Fruit fly (Drosophila melanogaster): Measurements from ENCODE around the gene CG1571.

CG1571 gene

dm6 chrX:8114476-8115342 lies 39.0 kb downstream of the CG1571 start:
- TF ChIP-seq Hnf4 (GFP tag; optimal IDR thresholded peaks at IDR 0.05) (peak; percentile 26), sv (GFP tag; optimal IDR thresholded peaks at IDR 0.05) (peak; percentile 3), h (GFP tag; optimal IDR thresholded peaks at IDR 0.05) (peak; percentile 20), psq (GFP tag; optimal IDR thresholded peaks at IDR 0.05) (peak; percentile 7), Dif (GFP tag; optimal IDR thresholded peaks at IDR 0.05; ENCODE audit: partially characterized antibody) (no peak), HLH106 (tag; optimal IDR thresholded peaks at IDR 0.05) (peak; percentile 29), woc (GFP tag; optimal IDR thresholded peaks at IDR 0.05) (peak; percentile 25), rgr (GFP tag; optimal IDR thresholded peaks at IDR 0.05) (peak; percentile 37), lola (GFP tag; optimal IDR thresholded peaks at IDR 0.05) (no peak), Sp1 (GFP tag; optimal IDR thresholded peaks at IDR 0.05) (peak; percentile 19), CrebA (GFP tag; optimal IDR thresholded peaks at IDR 0.05; ENCODE audit: borderline replicate concordance) (no peak), br (GFP tag; optimal IDR thresholded peaks at IDR 0.05) (peak; percentile 31), Hr83 (GFP tag; optimal IDR thresholded peaks at IDR 0.05; ENCODE audit: poor library complexity, severe bottlenecking) (no peak)

dm6 chrX:8115343-8115676 lies 39.6 kb downstream of the CG1571 start:
- no peak for TF ChIP-seq rgr (GFP tag; optimal IDR thresholded peaks at IDR 0.05)
- TF ChIP-seq jim (GFP tag; optimal IDR thresholded peaks at IDR 0.05): no peak
- no peak for TF ChIP-seq pan (optimal IDR thresholded peaks at IDR 0.05)
- no peak for TF ChIP-seq tai (GFP tag; optimal IDR thresholded peaks at IDR 0.05)
- TF ChIP-seq GATAd (GFP tag; optimal IDR thresholded peaks at IDR 0.05): no peak
- no peak for TF ChIP-seq dsf (GFP tag; optimal IDR thresholded peaks at IDR 0.05; ENCODE audit: borderline replicate concordance)
- TF ChIP-seq psq (GFP tag; optimal IDR thresholded peaks at IDR 0.05): no peak
- TF ChIP-seq dmrt93B (GFP tag; optimal IDR thresholded peaks at IDR 0.05): no peak
- no peak for TF ChIP-seq h (GFP tag; optimal IDR thresholded peaks at IDR 0.05)
- no peak for TF ChIP-seq N (GFP tag; optimal IDR thresholded peaks at IDR 0.05)
- no peak for TF ChIP-seq fru (GFP tag; optimal IDR thresholded peaks at IDR 0.05)
- TF ChIP-seq Jra (GFP tag; optimal IDR thresholded peaks at IDR 0.05): no peak
- no peak for TF ChIP-seq ey (GFP tag; optimal IDR thresholded peaks at IDR 0.05)
- TF ChIP-seq foxo (GFP tag; optimal IDR thresholded peaks at IDR 0.05): no peak
- no peak for TF ChIP-seq sage (GFP tag; optimal IDR thresholded peaks at IDR 0.05)
- TF ChIP-seq OdsH (GFP tag; optimal IDR thresholded peaks at IDR 0.05): no peak
- no peak for TF ChIP-seq Mio (GFP tag; optimal IDR thresholded peaks at IDR 0.05)
- TF ChIP-seq dl (GFP tag; optimal IDR thresholded peaks at IDR 0.05; ENCODE audit: insufficient read depth in 1 of 2, partially characterized antibody in 2 of 2): no peak
- TF ChIP-seq Vsx2 (GFP tag; optimal IDR thresholded peaks at IDR 0.05; ENCODE audit: partially characterized antibody): no peak

- TF ChIP-seq ey (GFP tag; optimal IDR thresholded peaks at IDR 0.05) (peak; percentile 3), psq (GFP tag; optimal IDR thresholded peaks at IDR 0.05) (no peak), Myc (optimal IDR thresholded peaks at IDR 0.05) (peak; percentile 48), dmrt93B (GFP tag; optimal IDR thresholded peaks at IDR 0.05) (no peak), brk (GFP tag; optimal IDR thresholded peaks at IDR 0.05) (no peak), sv (GFP tag; optimal IDR thresholded peaks at IDR 0.05) (no peak), h (GFP tag; optimal IDR thresholded peaks at IDR 0.05) (no peak), Hnf4 (GFP tag; optimal IDR thresholded peaks at IDR 0.05) (no peak), jim (GFP tag; optimal IDR thresholded peaks at IDR 0.05) (no peak), OdsH (GFP tag; optimal IDR thresholded peaks at IDR 0.05) (no peak), usp (GFP tag; optimal IDR thresholded peaks at IDR 0.05) (no peak), dsf (GFP tag; optimal IDR thresholded peaks at IDR 0.05; ENCODE audit: borderline replicate concordance) (no peak), Hr78 (GFP tag; optimal IDR thresholded peaks at IDR 0.05) (no peak), br (GFP tag; optimal IDR thresholded peaks at IDR 0.05) (no peak), Mio (GFP tag; optimal IDR thresholded peaks at IDR 0.05) (no peak), rgr (GFP tag; optimal IDR thresholded peaks at IDR 0.05) (peak; percentile 11), sage (GFP tag; optimal IDR thresholded peaks at IDR 0.05) (no peak), Dfd (GFP tag; optimal IDR thresholded peaks at IDR 0.05) (no peak), Rel (GFP tag; optimal IDR thresholded peaks at IDR 0.05) (no peak), Rel (tag; optimal IDR thresholded peaks at IDR 0.05) (peak; percentile 83), woc (GFP tag; optimal IDR thresholded peaks at IDR 0.05) (no peak)
Measured at dm6 chrX:8115717-8116311, 40.1 kb downstream of the CG1571 start, which contains the start of gene Gclc. Gclc (minus strand) TSS chrX:8116147.

Data from whole organism, wandering third instar larva.